Fruit fly (Drosophila melanogaster) whole organism, embryonic: Measurements from ENCODE around the gene frac.

Experiments used
- Ada2b ChIP-seq: fragments of 200-800 bp; sonication (Bioruptor generic); IDR thresholded peaks from 2 replicates; pipeline ENCODE4 v1.3.6; 2022; ENCODE audit warnings: missing biosample characterization, missing genetic modification characterization
- CG10462 ChIP-seq: fragments of 200-800 bp; sonication (Bioruptor generic); optimal IDR thresholded peaks from 2 replicates; lab custom pipeline; 2016; ENCODE audit warnings: missing biosample characterization, missing genetic modification characterization
- CG1233 ChIP-seq: fragments of 200-800 bp; sonication (Bioruptor generic); optimal IDR thresholded peaks from 4 replicates; lab custom pipeline; 2018; ENCODE audit warnings: missing biosample characterization, mild to moderate bottlenecking, missing genetic modification characterization
- CG31441 ChIP-seq: fragments of 200-800 bp; sonication (Bioruptor generic); IDR thresholded peaks from 2 replicates; pipeline ENCODE4 v1.3.6; 2022; ENCODE audit warnings: missing biosample characterization, missing genetic modification characterization
- CG4707 ChIP-seq: fragments of 200-800 bp; sonication (Bioruptor generic); optimal IDR thresholded peaks from 2 replicates; lab custom pipeline; 2018; ENCODE audit warnings: missing biosample characterization, mild to moderate bottlenecking, missing genetic modification characterization, moderate library complexity
- CG8478 ChIP-seq: fragments of >200 bp; optimal IDR thresholded peaks from 2 replicates; lab custom pipeline; 2018
- CrebB ChIP-seq: fragments of 200-800 bp; sonication (Bioruptor generic); optimal IDR thresholded peaks from 3 replicates; lab custom pipeline; 2018; ENCODE audit warnings: missing biosample characterization, mild to moderate bottlenecking, missing genetic modification characterization
- ara ChIP-seq: fragments of 200-800 bp; sonication (Bioruptor generic); IDR thresholded peaks from 2 replicates; pipeline ENCODE4 v1.3.6; 2022; ENCODE audit warnings: missing biosample characterization, missing genetic modification characterization
- caup ChIP-seq: fragments of 200-800 bp; sonication (Bioruptor generic); optimal IDR thresholded peaks from 3 replicates; lab custom pipeline; 2017; ENCODE audit warnings: missing biosample characterization, mild to moderate bottlenecking, missing genetic modification characterization, moderate library complexity; ENCODE audit not compliant: severe bottlenecking
- nau ChIP-seq: fragments of 200-800 bp; sonication (Bioruptor generic); optimal IDR thresholded peaks from 3 replicates; lab custom pipeline; 2017; ENCODE audit warnings: missing biosample characterization, mild to moderate bottlenecking, missing genetic modification characterization, missing genetic modification reagents
- peb ChIP-seq: fragments of 200-800 bp; sonication (Bioruptor generic); IDR thresholded peaks from 2 replicates; pipeline ENCODE4 v1.3.6; 2022; ENCODE audit warnings: missing biosample characterization, missing genetic modification characterization
- trem ChIP-seq: fragments of 200-800 bp; optimal IDR thresholded peaks from 3 replicates; lab custom pipeline; 2019; ENCODE audit warnings: missing biosample characterization, mild to moderate bottlenecking, missing genetic modification characterization, moderate library complexity
- unpg ChIP-seq: fragments of 200-800 bp; sonication (Bioruptor generic); optimal IDR thresholded peaks from 3 replicates; lab custom pipeline; 2018; ENCODE audit warnings: missing biosample characterization, mild to moderate bottlenecking, missing genetic modification characterization, moderate library complexity

DNA sequence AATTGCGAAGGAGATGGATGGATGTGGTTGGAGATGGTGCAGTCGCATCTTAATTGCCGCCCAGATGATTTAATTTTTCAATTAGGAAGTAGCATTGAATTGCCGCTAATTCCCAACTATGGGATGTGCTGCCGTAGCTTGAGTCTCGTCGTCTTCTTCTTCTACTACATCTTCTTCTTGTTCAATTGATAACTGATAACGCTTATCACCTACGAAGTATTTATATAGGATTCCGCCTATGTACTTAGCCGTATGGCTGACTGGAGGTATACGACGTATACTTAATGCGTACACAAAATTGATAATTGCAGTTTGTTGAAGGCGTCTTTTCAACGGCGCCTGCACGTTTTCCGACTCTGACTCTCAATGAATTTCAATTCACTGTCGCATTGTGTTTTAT lies 41.8 kb upstream of the frac start:
- no peak for TF ChIP-seq ara (GFP tag; lab: Robert Waterston, UW)
- TF ChIP-seq CG10462 (GFP tag; lab: Kevin White, UChicago) = no peak
- no peak for TF ChIP-seq caup (GFP tag; lab: Kevin White, UChicago)
- TF ChIP-seq CG1233 (GFP tag; lab: Kevin White, UChicago) = no peak
- no peak for TF ChIP-seq trem (tag; lab: Kevin White, UChicago)
- no peak for TF ChIP-seq CrebB (tag; lab: Kevin White, UChicago)
- no peak for TF ChIP-seq CG31441
- TF ChIP-seq Ada2b (GFP tag; lab: Robert Waterston, UW) = no peak
- TF ChIP-seq nau = no peak
- TF ChIP-seq unpg (GFP tag; lab: Kevin White, UChicago) = no peak
- TF ChIP-seq CG8478 = no peak
- TF ChIP-seq peb (GFP tag; lab: Robert Waterston, UW) = no peak
- TF ChIP-seq CG4707 = no peak
